Worm (Caenorhabditis elegans): ENCODE data around the gene srh-250.

- TF ChIP-seq nhr-28 (tag; optimal IDR thresholded peaks at IDR 0.05), result no peak
- TF ChIP-seq lin-13 (tag; optimal IDR thresholded peaks at IDR 0.05), result no peak
- no peak for TF ChIP-seq lsy-2 (tag; optimal IDR thresholded peaks at IDR 0.05)
- no peak for TF ChIP-seq nhr-76 (tag; optimal IDR thresholded peaks at IDR 0.05)
- no peak for TF ChIP-seq ces-1 (GFP tag; optimal IDR thresholded peaks at IDR 0.05)
- TF ChIP-seq ceh-83 (GFP tag; optimal IDR thresholded peaks at IDR 0.05), result no peak
- TF ChIP-seq ceh-43 (GFP tag; optimal IDR thresholded peaks at IDR 0.05), result no peak
- no peak for TF ChIP-seq mab-5 (tag; optimal IDR thresholded peaks at IDR 0.05)
- no peak for TF ChIP-seq elt-1 (tag; optimal IDR thresholded peaks at IDR 0.05; ENCODE audit: borderline replicate concordance, insufficient read depth)
- no peak for TF ChIP-seq snpc-4 (tag; optimal IDR thresholded peaks at IDR 0.05)
- no peak for TF ChIP-seq zip-8 (tag; optimal IDR thresholded peaks at IDR 0.05)
Measured at ce11 chrII:3922696-3923095, 44.3 kb downstream of the srh-250 start.

Data from whole organism, mixed stage, embryonic.